Worm (Caenorhabditis elegans): ENCODE data around the gene shk-1.

The shk-1 gene

ce11 chrII:9774653-9775052, 16.6 kb downstream of the shk-1 start (continued):
- TF ChIP-seq attf-5 (GFP tag; optimal IDR thresholded peaks at IDR 0.05) (peak; percentile 56), ama-1 (optimal IDR thresholded peaks at IDR 0.05) (no peak), ama-1 (GFP tag; optimal IDR thresholded peaks at IDR 0.05) (peak; percentile 87 to 89), ztf-22 (GFP tag; optimal IDR thresholded peaks at IDR 0.05) (peak; percentile 61), repo-1 (tag; optimal IDR thresholded peaks at IDR 0.05) (peak; percentile 78), D2030.7 (GFP tag; IDR thresholded peaks at IDR 0.05) (peak; percentile 68; the same call in 1 of the 2 replicates), aptf-3 (GFP tag; IDR thresholded peaks at IDR 0.05) (0 out of 2 replicates have a peak, but pooled peaks have one; percentile 19), nfya-2 (GFP tag; IDR thresholded peaks at IDR 0.05) (0 out of 2 replicates have a peak, but pooled peaks have one; percentile 77), ceh-100 (GFP tag; IDR thresholded peaks at IDR 0.05) (no peak; the same call in 1 of the 2 replicates), F57A8.1 (GFP tag; optimal IDR thresholded peaks at IDR 0.05) (no peak), F10E7.11 (tag; optimal IDR thresholded peaks at IDR 0.05) (peak; percentile 69), F22D6.2 (tag; optimal IDR thresholded peaks at IDR 0.05) (no peak), ceh-91 (GFP tag; IDR thresholded peaks at IDR 0.05) (0 out of 2 replicates have a peak, but pooled peaks have one; percentile 33), lin-40 (tag; optimal IDR thresholded peaks at IDR 0.05) (peak; percentile 68), nfyb-1 (GFP tag; IDR thresholded peaks at IDR 0.05) (no peak; the same call in 1 of the 2 replicates), him-1 (tag; optimal IDR thresholded peaks at IDR 0.05) (peak; percentile 90), egrh-3 (GFP tag; IDR thresholded peaks at IDR 0.05) (peak; percentile 48), ets-4 (GFP tag; optimal IDR thresholded peaks at IDR 0.05) (no peak), rpc-1 (optimal IDR thresholded peaks at IDR 0.05) (peak; percentile 95), rpc-1 (tag; optimal IDR thresholded peaks at IDR 0.05) (peak; percentile 91), ceh-40 (GFP tag; IDR thresholded peaks at IDR 0.05) (0 out of 2 replicates have a peak, but pooled peaks have one; percentile 60), rec-8 (tag; optimal IDR thresholded peaks at IDR 0.05) (peak; percentile 33 to 82), F55B11.4 (tag; optimal IDR thresholded peaks at IDR 0.05; ENCODE audit: borderline replicate concordance, insufficient read depth) (no peak), tbx-9 (tag; optimal IDR thresholded peaks at IDR 0.05; ENCODE audit: borderline replicate concordance) (no peak), nfya-1 (tag; optimal IDR thresholded peaks at IDR 0.05; ENCODE audit: borderline replicate concordance, insufficient read depth) (no peak), dox-1 (GFP tag; IDR thresholded peaks at IDR 0.05) (no peak; the same call in 1 of the 2 replicates), athp-1 (tag; optimal IDR thresholded peaks at IDR 0.05) (peak; percentile 28), Y53G8AR.9 (GFP tag; conservative IDR thresholded peaks at IDR 0.05) (0 out of 2 replicates have a peak, but pooled peaks have one; percentile 36), Y67H2A.10 (GFP tag; conservative IDR thresholded peaks at IDR 0.05) (no peak), madf-10 (tag; optimal IDR thresholded peaks at IDR 0.05) (peak; percentile 45), let-526 (GFP tag; IDR thresholded peaks at IDR 0.05) (no peak), let-607 (tag; optimal IDR thresholded peaks at IDR 0.05) (peak; percentile 23 to 43), bed-1 (GFP tag; IDR thresholded peaks at IDR 0.05) (peak; percentile 80; the same call in 1 of the 2 replicates), F49E8.2 (tag; optimal IDR thresholded peaks at IDR 0.05; ENCODE audit: insufficient read depth) (peak; percentile 20), mes-4 (tag; optimal IDR thresholded peaks at IDR 0.05) (peak; percentile 39), pbrm-1 (GFP tag; IDR thresholded peaks at IDR 0.05) (peak; percentile 64; the same call in 1 of the 2 replicates), C06A6.2 (GFP tag; conservative IDR thresholded peaks at IDR 0.05) (0 out of 2 replicates have a peak, but pooled peaks have one; percentile 21), ztf-25 (GFP tag; IDR thresholded peaks at IDR 0.05) (peak; percentile 76; the same call in 1 of the 2 replicates), snpc-1.1 (tag; optimal IDR thresholded peaks at IDR 0.05; ENCODE audit: insufficient read depth) (peak; percentile 69), hsf-1 (GFP tag; IDR thresholded peaks at IDR 0.05) (peak; percentile 48; the same call in 1 of the 2 replicates)
